Fruit fly (Drosophila melanogaster) whole organism: Measurements from ENCODE around the gene CecA1.

ENCODE experiments used
- psq ChIP-seq: fragments of >200 bp; optimal IDR thresholded peaks from 2 replicates; lab custom pipeline; 2017
- usp ChIP-seq: fragments of >200 bp; optimal IDR thresholded peaks from 2 replicates; lab custom pipeline; 2017; ENCODE audit warnings: missing biosample characterization, missing genetic modification characterization, mixed read lengths

dm6 chr3R:30179934-30180333 is 30.7 kb upstream of the CecA1 start, which contains the start of gene Bet5:
- TF ChIP-seq usp, result no peak
- TF ChIP-seq psq (lab: Kevin White, UChicago), result no peak
